Worm (Caenorhabditis elegans): ENCODE measurements around the gene clec-229.

- TF ChIP-seq skn-1 (tag; optimal IDR thresholded peaks at IDR 0.05) (no peak), nhr-10 (tag; optimal IDR thresholded peaks at IDR 0.05) (no peak)
Measured at ce11 chrV:15341404-15341803, at the start of gene clec-229.
